Fruit fly (Drosophila melanogaster) whole organism, embryonic: ENCODE results near the gene CG5346.

Experiments used
- Aef1 ChIP-seq: fragments of 200-800 bp; sonication (Bioruptor generic); IDR thresholded peaks from 3 replicates; pipeline ENCODE4 v1.3.6; 2022; ENCODE audit warnings: missing biosample characterization, missing genetic modification characterization
- Blimp-1 ChIP-seq: fragments of 200-800 bp; sonication (Bioruptor generic); optimal IDR thresholded peaks from 3 replicates; lab custom pipeline; 2018; ENCODE audit warnings: missing biosample characterization, missing genetic modification characterization, mild to moderate bottlenecking, moderate library complexity, missing genetic modification reagents
- Bteb2 ChIP-seq: fragments of 200-800 bp; sonication (Bioruptor generic); optimal IDR thresholded peaks from 2 replicates; lab custom pipeline; 2016; ENCODE audit warnings: missing biosample characterization, missing genetic modification characterization
- CG10543 ChIP-seq: fragments of 200-800 bp; sonication (Bioruptor generic); optimal IDR thresholded peaks from 3 replicates; lab custom pipeline; 2017; ENCODE audit warnings: missing biosample characterization, mild to moderate bottlenecking, missing genetic modification characterization, moderate library complexity
- CG11504 ChIP-seq: fragments of 200-800 bp; sonication (Bioruptor generic); optimal IDR thresholded peaks from 3 replicates; lab custom pipeline; 2019; ENCODE audit warnings: missing biosample characterization, mild to moderate bottlenecking, missing genetic modification characterization, moderate library complexity
- CG14014 ChIP-seq: fragments of 200-800 bp; sonication (Bioruptor generic); IDR thresholded peaks from 2 replicates; pipeline ENCODE4 v1.3.6; 2022; ENCODE audit warnings: missing biosample characterization, missing genetic modification characterization
- CG14667 ChIP-seq: fragments of 200-800 bp; sonication (Bioruptor generic); IDR thresholded peaks from 2 replicates; pipeline ENCODE4 v1.3.6; 2022; ENCODE audit warnings: missing biosample characterization, missing genetic modification characterization
- CG14860 ChIP-seq: fragments of 200-800 bp; sonication (Bioruptor generic); IDR thresholded peaks from 3 replicates; pipeline ENCODE4 v1.3.6; 2022; ENCODE audit warnings: missing biosample characterization, missing genetic modification characterization; ENCODE audit not compliant: partially characterized antibody
- CG15269 ChIP-seq: fragments of 200-800 bp; sonication (Bioruptor generic); optimal IDR thresholded peaks from 2 replicates; lab custom pipeline; 2018; ENCODE audit warnings: missing biosample characterization, mild to moderate bottlenecking, missing genetic modification characterization, moderate library complexity
- CG1647 ChIP-seq: fragments of 200-800 bp; sonication (Bioruptor generic); optimal IDR thresholded peaks from 3 replicates; lab custom pipeline; 2016; ENCODE audit warnings: missing biosample characterization, missing genetic modification characterization
- CG17359 ChIP-seq: fragments of 200-800 bp; sonication (Bioruptor generic); optimal IDR thresholded peaks from 3 replicates; lab custom pipeline; 2018; ENCODE audit warnings: missing biosample characterization, mild to moderate bottlenecking, missing genetic modification characterization, moderate library complexity
- CG17612 ChIP-seq: fragments of 200-800 bp; sonication (Bioruptor generic); IDR thresholded peaks from 2 replicates; pipeline ENCODE4 v1.3.6; 2022; ENCODE audit warnings: missing biosample characterization, missing genetic modification characterization
- CG1832 ChIP-seq: fragments of 200-800 bp; sonication (Bioruptor generic); optimal IDR thresholded peaks from 2 replicates; lab custom pipeline; 2017; ENCODE audit warnings: missing biosample characterization, mild to moderate bottlenecking, missing genetic modification characterization, inconsistent platforms
- CG18599 ChIP-seq: fragments of 200-800 bp; sonication (Bioruptor generic); optimal IDR thresholded peaks from 3 replicates; lab custom pipeline; 2017; ENCODE audit warnings: missing biosample characterization, missing genetic modification characterization, mild to moderate bottlenecking, moderate library complexity, missing genetic modification reagents
- CG18619 ChIP-seq: fragments of 200-800 bp; sonication (Bioruptor generic); optimal IDR thresholded peaks from 3 replicates; lab custom pipeline; 2017; ENCODE audit warnings: missing biosample characterization, mild to moderate bottlenecking, missing genetic modification characterization
- CG2120 ChIP-seq: fragments of 200-800 bp; sonication (Bioruptor generic); optimal IDR thresholded peaks from 3 replicates; lab custom pipeline; 2016; ENCODE audit warnings: missing biosample characterization, missing genetic modification characterization
- CG2678 ChIP-seq: fragments of 200-800 bp; sonication (Bioruptor generic); optimal IDR thresholded peaks from 3 replicates; lab custom pipeline; 2019; ENCODE audit warnings: missing biosample characterization, mild to moderate bottlenecking, missing genetic modification characterization, moderate library complexity
- CG2889 ChIP-seq: fragments of 200-800 bp; sonication (Bioruptor generic); IDR thresholded peaks from 3 replicates; pipeline ENCODE4 v1.3.6; 2022; ENCODE audit warnings: missing biosample characterization, missing genetic modification characterization
- CG3281 ChIP-seq: fragments of 200-800 bp; sonication (Bioruptor generic); optimal IDR thresholded peaks from 3 replicates; lab custom pipeline; 2017; ENCODE audit warnings: missing biosample characterization, mild to moderate bottlenecking, missing genetic modification characterization
- CG3407 ChIP-seq: fragments of 200-800 bp; sonication (Bioruptor generic); optimal IDR thresholded peaks from 2 replicates; lab custom pipeline; 2018; ENCODE audit warnings: missing biosample characterization, mild to moderate bottlenecking, missing genetic modification characterization
- CG5245 ChIP-seq: fragments of 200-800 bp; sonication (Bioruptor generic); optimal IDR thresholded peaks from 3 replicates; lab custom pipeline; 2016; ENCODE audit warnings: missing biosample characterization, missing genetic modification characterization
- CG6254 ChIP-seq: fragments of 200-800 bp; sonication (Bioruptor generic); optimal IDR thresholded peaks from 3 replicates; lab custom pipeline; 2017; ENCODE audit warnings: mild to moderate bottlenecking, missing biosample characterization, missing genetic modification reagents, missing genetic modification characterization
- CG7372 ChIP-seq: fragments of 200-800 bp; sonication (Bioruptor generic); IDR thresholded peaks from 2 replicates; pipeline ENCODE4 v1.3.6; 2022; ENCODE audit warnings: missing biosample characterization, missing genetic modification characterization
- CoRest ChIP-seq: fragments of 200-800 bp; sonication (Bioruptor generic); optimal IDR thresholded peaks from 3 replicates; lab custom pipeline; 2018; ENCODE audit warnings: missing biosample characterization, mild to moderate bottlenecking, missing genetic modification characterization, moderate library complexity
- Dip2 ChIP-seq: fragments of 200-800 bp; sonication (Bioruptor generic); IDR thresholded peaks from 2 replicates; pipeline ENCODE4 v1.3.6; 2022; ENCODE audit warnings: missing biosample characterization, missing genetic modification characterization
- Ets65A ChIP-seq: fragments of 200-800 bp; sonication (Bioruptor generic); peaks from one replicate; lab custom pipeline; 2016; ENCODE audit warnings: missing biosample characterization, missing genetic modification characterization
- Ets97D ChIP-seq: fragments of 200-800 bp; sonication (Bioruptor generic); optimal IDR thresholded peaks from 3 replicates; lab custom pipeline; 2016; ENCODE audit warnings: missing biosample characterization, missing genetic modification characterization
- Fer1 ChIP-seq: fragments of 200-800 bp; sonication (Bioruptor generic); optimal IDR thresholded peaks from 2 replicates; lab custom pipeline; 2017; ENCODE audit warnings: missing biosample characterization, mild to moderate bottlenecking, missing genetic modification characterization
- GATAe ChIP-seq: fragments of 200-800 bp; sonication (Bioruptor generic); conservative IDR thresholded peaks from 2 replicates; pipeline ENCODE4 v1.3.6; 2022; ENCODE audit warnings: missing biosample characterization, missing genetic modification characterization
- Med ChIP-seq: fragments of 200-800 bp; sonication (Bioruptor generic); peaks from one replicate; lab custom pipeline; 2016; ENCODE audit warnings: missing biosample characterization, missing genetic modification characterization, mild to moderate bottlenecking, inconsistent platforms, moderate library complexity
- NFAT ChIP-seq: fragments of 200-800 bp; sonication (Bioruptor generic); IDR thresholded peaks from 2 replicates; pipeline ENCODE4 v1.3.6; 2022; ENCODE audit warnings: missing biosample characterization, missing genetic modification characterization
- Nf-YA ChIP-seq: fragments of 200-800 bp; sonication (Bioruptor generic); IDR thresholded peaks from 2 replicates; pipeline ENCODE4 v1.3.6; 2022; ENCODE audit warnings: missing biosample characterization, missing genetic modification characterization
- Nf-YC ChIP-seq: fragments of 200-800 bp; optimal IDR thresholded peaks from 3 replicates; lab custom pipeline; 2019; ENCODE audit warnings: missing biosample characterization, mild to moderate bottlenecking, missing genetic modification characterization, moderate library complexity
- Ravus ChIP-seq: fragments of 200-800 bp; sonication (Bioruptor generic); IDR thresholded peaks from 2 replicates; pipeline ENCODE4 v1.3.6; 2022; ENCODE audit warnings: missing biosample characterization, missing genetic modification characterization
- Sox102F ChIP-seq: fragments of 200-800 bp; sonication (Bioruptor generic); optimal IDR thresholded peaks from 2 replicates; lab custom pipeline; 2018; ENCODE audit warnings: missing biosample characterization, mild to moderate bottlenecking, missing genetic modification characterization, moderate library complexity
- Tbp ChIP-seq: fragments of >200 bp; optimal IDR thresholded peaks from 2 replicates; lab custom pipeline; 2018; ENCODE audit warnings: missing biosample characterization, missing genetic modification characterization
- Trl ChIP-seq, 3 experiments: fragments of >200 bp in 2 of 3; fragments of 200-800 bp in 1 of 3; sonication (Bioruptor generic) in 1 of 3; optimal IDR thresholded peaks; 2 replicates in 1 of 3; 3 replicates in 2 of 3; lab custom pipeline; 2016 to 2017; ENCODE audit warnings: missing biosample characterization in 1 of 3, missing genetic modification characterization in 1 of 3
- cas ChIP-seq: fragments of 200-800 bp; sonication (Bioruptor generic); IDR thresholded peaks from 2 replicates; pipeline ENCODE4 v1.3.6; 2022; ENCODE audit warnings: missing biosample characterization, missing genetic modification characterization
- dati ChIP-seq: fragments of 200-800 bp; sonication (Bioruptor generic); IDR thresholded peaks from 2 replicates; pipeline ENCODE4 v1.3.6; 2022; ENCODE audit warnings: missing biosample characterization, missing genetic modification characterization
- dm ChIP-seq: fragments of 200-800 bp; sonication (Bioruptor generic); optimal IDR thresholded peaks from 3 replicates; lab custom pipeline; 2016; ENCODE audit warnings: missing biosample characterization, missing genetic modification characterization
- en ChIP-seq: fragments of 200-800 bp; sonication (Bioruptor generic); optimal IDR thresholded peaks from 2 replicates; lab custom pipeline; 2016; ENCODE audit warnings: missing biosample characterization, missing genetic modification characterization
- esg ChIP-seq: fragments of 200-800 bp; sonication (Bioruptor generic); conservative IDR thresholded peaks from 2 replicates; pipeline ENCODE4 v1.3.6; 2022; ENCODE audit warnings: missing biosample characterization, missing genetic modification characterization
- hkb ChIP-seq, 2 experiments: fragments of 200-800 bp in 1 of 2; fragments of >200 bp in 1 of 2; sonication (Bioruptor generic) in 1 of 2; IDR thresholded peaks in 1 of 2; optimal IDR thresholded peaks in 1 of 2; 2 replicates each; pipeline versions ENCODE4 v1.3.6 to Lab custom; 2017 to 2022; ENCODE audit warnings: missing biosample characterization in 1 of 2, missing genetic modification characterization in 1 of 2
- ind ChIP-seq: fragments of 200-800 bp; sonication (Bioruptor generic); optimal IDR thresholded peaks from 3 replicates; lab custom pipeline; 2016; ENCODE audit warnings: missing biosample characterization, missing genetic modification characterization
- kay ChIP-seq: fragments of 200-800 bp; sonication (Bioruptor generic); optimal IDR thresholded peaks from 2 replicates; lab custom pipeline; 2016; ENCODE audit warnings: missing biosample characterization, missing genetic modification characterization
- klu ChIP-seq: fragments of 200-800 bp; sonication (Bioruptor generic); IDR thresholded peaks from 2 replicates; pipeline ENCODE4 v1.3.6; 2022; ENCODE audit warnings: missing biosample characterization, missing genetic modification characterization
- lola ChIP-seq, 3 experiments: fragments of >200 bp in 2 of 3; fragments of 200-800 bp in 1 of 3; sonication (Bioruptor generic) in 1 of 3; optimal IDR thresholded peaks; 2 replicates each; lab custom pipeline; 2017 to 2019; ENCODE audit warnings: missing biosample characterization in 3 of 3, missing genetic modification characterization in 3 of 3, mild to moderate bottlenecking in 1 of 3, moderate library complexity in 1 of 3
- org-1 ChIP-seq: fragments of 200-800 bp; sonication (Bioruptor generic); optimal IDR thresholded peaks from 2 replicates; lab custom pipeline; 2017; ENCODE audit warnings: missing biosample characterization, missing genetic modification characterization
- row ChIP-seq: fragments of 200-800 bp; sonication (Bioruptor generic); IDR thresholded peaks from 3 replicates; pipeline ENCODE4 v1.3.6; 2022; ENCODE audit warnings: missing biosample characterization, missing genetic modification characterization
- sens ChIP-seq: fragments of 200-800 bp; sonication (Bioruptor generic); peaks from one replicate; lab custom pipeline; 2016; ENCODE audit warnings: missing biosample characterization, missing genetic modification characterization
- toy ChIP-seq: fragments of 200-800 bp; sonication (Bioruptor generic); IDR thresholded peaks from 2 replicates; pipeline ENCODE4 v1.3.6; 2022; ENCODE audit warnings: missing biosample characterization, missing genetic modification characterization

Gene CG5346

DNA sequence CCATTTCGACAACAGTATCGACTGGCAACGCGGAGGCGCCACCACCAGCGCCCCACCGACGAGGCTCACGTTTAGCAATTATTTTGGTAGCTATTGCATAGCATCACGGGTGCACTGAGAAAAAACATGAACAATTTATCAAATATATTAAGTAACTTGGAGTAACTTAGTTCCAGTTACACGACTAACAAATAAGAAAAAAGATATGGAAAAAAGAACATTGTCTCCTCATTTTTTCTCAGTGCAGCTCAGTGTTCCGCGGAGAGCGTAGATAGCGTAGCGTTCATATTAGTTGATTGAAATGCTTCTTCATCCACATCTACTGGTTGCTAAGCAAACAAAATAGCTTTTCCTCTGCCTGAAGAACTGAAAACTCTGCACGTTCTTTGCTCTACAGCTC lies 13.1 kb downstream of the CG5346 start (continued):
- no peak for TF ChIP-seq CG14014 (GFP tag; lab: Robert Waterston, UW)
- TF ChIP-seq esg: 0 out of 2 replicates have a peak, but pooled peaks have one; percentile 19
- no peak for TF ChIP-seq Ets97D (GFP tag; lab: Kevin White, UChicago)
- TF ChIP-seq CG2120 (GFP tag; lab: Kevin White, UChicago): peak; percentile 33
- no peak for TF ChIP-seq CG14860 (GFP tag; lab: Robert Waterston, UW)
- TF ChIP-seq Ravus (GFP tag; lab: Robert Waterston, UW): no peak
- no peak for TF ChIP-seq Tbp
- no peak for TF ChIP-seq toy (GFP tag; lab: Robert Waterston, UW)
- 0 out of 2 replicates have a peak, but pooled peaks have one; percentile 12 for TF ChIP-seq CG17612
- peak; percentile 29; the same call in 1 of the 3 replicates for TF ChIP-seq row (GFP tag; lab: Robert Waterston, UW)
- peak; percentile 78 for TF ChIP-seq Med (GFP tag; lab: Kevin White, UChicago)
- no peak for TF ChIP-seq dati
- peak; percentile 3 for TF ChIP-seq ind (GFP tag; lab: Kevin White, UChicago)
- no peak for TF ChIP-seq CG15269 (tag; lab: Kevin White, UChicago)
- no peak for TF ChIP-seq CG10543 (GFP tag; lab: Kevin White, UChicago)
- TF ChIP-seq Aef1 (GFP tag; lab: Robert Waterston, UW): 0 out of 3 replicates have a peak, but pooled peaks have one; percentile 11
- no peak for TF ChIP-seq Fer1 (GFP tag; lab: Kevin White, UChicago)
- no peak for TF ChIP-seq CG5245 (GFP tag; lab: Kevin White, UChicago)
- TF ChIP-seq hkb (optimal IDR thresholded peaks at IDR 0.05; lab: Kevin White, UChicago): no peak
- 0 out of 2 replicates have a peak, but pooled peaks have one; percentile 17 for TF ChIP-seq hkb (GFP tag; IDR thresholded peaks at IDR 0.05; lab: Robert Waterston, UW)
- no peak for TF ChIP-seq CG1647 (GFP tag; lab: Kevin White, UChicago)
- TF ChIP-seq CG7372 (GFP tag; lab: Robert Waterston, UW): no peak
- TF ChIP-seq en: no peak
- TF ChIP-seq CG3407 (GFP tag; lab: Kevin White, UChicago): no peak
- TF ChIP-seq Bteb2 (GFP tag; lab: Kevin White, UChicago): no peak
- TF ChIP-seq Blimp-1 (GFP tag; lab: Kevin White, UChicago): peak; percentile 10
- peak; percentile 35 for TF ChIP-seq CG18599 (GFP tag; lab: Kevin White, UChicago)
- no peak for TF ChIP-seq CG18619 (GFP tag; lab: Kevin White, UChicago)
- TF ChIP-seq Nf-YC: no peak
- no peak for TF ChIP-seq kay (GFP tag; lab: Kevin White, UChicago)
- peak; percentile 8 for TF ChIP-seq Sox102F (GFP tag; lab: Kevin White, UChicago)
- TF ChIP-seq NFAT (GFP tag; lab: Robert Waterston, UW): no peak
- no peak for TF ChIP-seq CG3281
- peak; percentile 12 for TF ChIP-seq CG17359 (tag; lab: Kevin White, UChicago)
- TF ChIP-seq sens: peak; percentile 75
- TF ChIP-seq Dip2: no peak
- TF ChIP-seq org-1 (GFP tag; lab: Kevin White, UChicago): no peak
- TF ChIP-seq CG6254 (GFP tag; lab: Kevin White, UChicago): no peak
- no peak for TF ChIP-seq klu (GFP tag; lab: Robert Waterston, UW)
- no peak for TF ChIP-seq dm (GFP tag; lab: Kevin White, UChicago)
- TF ChIP-seq CG2678 (tag; lab: Kevin White, UChicago): peak; percentile 2
- no peak for TF ChIP-seq CG2889
- no peak for TF ChIP-seq Nf-YA (GFP tag; lab: Robert Waterston, UW)
- TF ChIP-seq cas (GFP tag; lab: Robert Waterston, UW): no peak
- TF ChIP-seq CG14667 (GFP tag; lab: Robert Waterston, UW): no peak
- no peak for TF ChIP-seq GATAe
- TF ChIP-seq CG1832: no peak
- TF ChIP-seq CG11504: peak; percentile 17
- no peak for TF ChIP-seq CoRest
- TF ChIP-seq lola (GFP tag; optimal IDR thresholded peaks at IDR 0.05; lab: Kevin White, UChicago): no peak
- TF ChIP-seq Ets65A: no peak
- TF ChIP-seq Trl (optimal IDR thresholded peaks at IDR 0.05; lab: Kevin White, UChicago): no peak
- no peak for TF ChIP-seq Trl (GFP tag; optimal IDR thresholded peaks at IDR 0.05; lab: Kevin White, UChicago)
